Fruit fly (Drosophila melanogaster): ENCODE measurements around the gene CG10232.

- TF ChIP-seq usp (GFP tag; optimal IDR thresholded peaks at IDR 0.05) (no peak), pan (optimal IDR thresholded peaks at IDR 0.05) (no peak)
Observed at dm6 chr3R:23679911-23680336, 41.5 kb downstream of the CG10232 start, which contains the start of gene eIF3d1.

All from whole organism.